Worm (Caenorhabditis elegans) whole organism, L2 larva: ENCODE results near the gene srz-37.

Experiments
- blmp-1 ChIP-seq: sonication (generic microtip); optimal IDR thresholded peaks from 2 replicates; lab custom pipeline; 2017; ENCODE audit warnings: missing genetic modification characterization, mild to moderate bottlenecking, missing compliant biosample characterization, antibody characterized with exemption, moderate library complexity; ENCODE audit not compliant: insufficient read depth
- crh-2 ChIP-seq: sonication (generic microtip); optimal IDR thresholded peaks from 2 replicates; lab custom pipeline; 2017; ENCODE audit warnings: missing biosample characterization, missing genetic modification characterization
- mdl-1 ChIP-seq, 2 experiments: fragments of 150-350 bp in 1 of 2; sonication (generic microtip) in 1 of 2; optimal IDR thresholded peaks; 2 replicates each; lab custom pipeline; 2017; ENCODE audit warnings: missing biosample characterization in 2 of 2, missing genetic modification characterization in 2 of 2
- nhr-129 ChIP-seq: fragments of 150-350 bp; optimal IDR thresholded peaks from 2 replicates; lab custom pipeline; 2014; ENCODE audit warnings: missing biosample characterization, missing genetic modification characterization
- nhr-25 ChIP-seq: fragments of 150-350 bp; sonication (generic microtip); optimal IDR thresholded peaks from 3 replicates; lab custom pipeline; 2014; ENCODE audit warnings: missing biosample characterization, missing genetic modification characterization
- skn-1 ChIP-seq: sonication (generic microtip); optimal IDR thresholded peaks from 2 replicates; lab custom pipeline; 2017; ENCODE audit warnings: missing biosample characterization, missing genetic modification characterization
- snpc-4 ChIP-seq: fragments of 150-350 bp; optimal IDR thresholded peaks from 2 replicates; lab custom pipeline; 2014; ENCODE audit warnings: missing biosample characterization, missing genetic modification characterization
- unc-62 ChIP-seq: fragments of 150-350 bp; optimal IDR thresholded peaks from 2 replicates; lab custom pipeline; 2014; ENCODE audit warnings: missing biosample characterization, missing genetic modification reagents, missing genetic modification characterization
- ztf-1 ChIP-seq: fragments of 200-800 bp; sonication (Bioruptor generic); conservative IDR thresholded peaks from 2 replicates; pipeline ENCODE4 v1.3.6; 2022; ENCODE audit warnings: missing genetic modification characterization, missing compliant biosample characterization

- TF ChIP-seq mdl-1 (tag; optimal IDR thresholded peaks at IDR 0.05; lab: Kevin White, UChicago) (no peak), ztf-1 (GFP tag; lab: Robert Waterston, UW) (no peak), unc-62 (no peak), nhr-25 (peak; percentile 35), nhr-129 (tag; lab: Kevin White, UChicago) (no peak), crh-2 (no peak), skn-1 (tag; lab: Kevin White, UChicago) (no peak), blmp-1 (tag; lab: Kevin White, UChicago) (no peak), snpc-4 (tag; lab: Kevin White, UChicago) (no peak)
Observed at ce11 chrIV:3440848-3441247, 40.8 kb downstream of the srz-37 start, which contains the start of gene grd-10.
